Worm (Caenorhabditis elegans) whole organism, late embryonic: ENCODE measurements around the gene C07B5.3.

Source experiments
- F13H6.1 ChIP-seq: sonication (generic microtip); optimal IDR thresholded peaks from 2 replicates; lab custom pipeline; 2016; ENCODE audit warnings: missing genetic modification characterization, missing compliant biosample characterization
- ama-1 ChIP-seq: fragments of 150-350 bp; optimal IDR thresholded peaks from 2 replicates; lab custom pipeline; 2014
- hlh-30 ChIP-seq: sonication (generic microtip); optimal IDR thresholded peaks from 2 replicates; lab custom pipeline; 2017; ENCODE audit warnings: antibody characterized with exemption, missing genetic modification characterization, missing compliant biosample characterization; ENCODE audit not compliant: insufficient read depth

DNA sequence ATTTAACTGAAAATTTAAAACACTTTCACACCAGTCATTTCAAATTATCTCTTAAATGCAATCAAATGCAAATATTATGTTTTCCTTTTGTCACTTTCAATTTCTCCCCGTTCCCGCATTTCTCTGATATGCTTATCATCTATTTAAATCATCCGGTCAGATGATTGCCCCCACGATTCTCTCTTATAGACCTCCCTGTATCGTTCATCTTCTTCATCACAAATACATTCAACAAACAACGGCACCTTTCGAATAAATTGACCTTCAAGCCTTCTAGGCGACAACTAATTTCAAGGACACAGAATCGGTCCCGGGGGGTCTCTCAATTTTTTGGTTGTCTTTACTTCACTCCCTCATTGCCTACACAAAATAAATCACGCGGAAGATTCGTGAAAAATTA, 25.9 kb upstream of the C07B5.3 start:
- TF ChIP-seq hlh-30 (tag; lab: Kevin White, UChicago), result no peak
- TF ChIP-seq F13H6.1 (tag; lab: Kevin White, UChicago), result no peak
- TF ChIP-seq ama-1 (lab: Kevin White, UChicago), result no peak
